Worm (Caenorhabditis elegans) whole organism, L2 larva: ENCODE results near the gene farl-11.

Source experiments
- alr-1 ChIP-seq: fragments of 150-350 bp; optimal IDR thresholded peaks from 2 replicates; lab custom pipeline; 2014; ENCODE audit warnings: missing biosample characterization, missing genetic modification characterization
- aly-2 ChIP-seq: fragments of 150-350 bp; optimal IDR thresholded peaks from 2 replicates; lab custom pipeline; 2014; ENCODE audit warnings: missing biosample characterization, missing genetic modification characterization
- ceh-16 ChIP-seq: fragments of 150-350 bp; optimal IDR thresholded peaks from 2 replicates; lab custom pipeline; 2014; ENCODE audit warnings: missing biosample characterization, missing genetic modification characterization
- elt-1 ChIP-seq: fragments of 150-350 bp; optimal IDR thresholded peaks from 2 replicates; lab custom pipeline; 2014; ENCODE audit warnings: missing biosample characterization, missing genetic modification characterization
- elt-3 ChIP-seq: sonication (generic microtip); optimal IDR thresholded peaks from 2 replicates; lab custom pipeline; 2017; ENCODE audit warnings: missing biosample characterization, missing genetic modification characterization
- fos-1 ChIP-seq: fragments of 150-350 bp; optimal IDR thresholded peaks from 2 replicates; lab custom pipeline; 2014; ENCODE audit warnings: missing biosample characterization, missing genetic modification characterization
- lin-13 ChIP-seq: fragments of 150-350 bp; optimal IDR thresholded peaks from 2 replicates; lab custom pipeline; 2014; ENCODE audit warnings: missing biosample characterization, missing genetic modification reagents, missing genetic modification characterization
- lin-39 ChIP-seq: fragments of 150-350 bp; optimal IDR thresholded peaks from 2 replicates; lab custom pipeline; 2014; ENCODE audit warnings: missing biosample characterization, missing genetic modification reagents, missing genetic modification characterization
- lsy-2 ChIP-seq, 2 experiments: fragments of 150-350 bp in 1 of 2; sonication (generic microtip) in 1 of 2; optimal IDR thresholded peaks; 2 replicates each; lab custom pipeline; 2014 to 2017; ENCODE audit warnings: missing biosample characterization in 2 of 2, missing genetic modification characterization in 2 of 2
- mab-5 ChIP-seq: fragments of 150-350 bp; optimal IDR thresholded peaks from 2 replicates; lab custom pipeline; 2014; ENCODE audit warnings: missing biosample characterization, missing genetic modification characterization
- nhr-12 ChIP-seq: fragments of 150-350 bp; optimal IDR thresholded peaks from 2 replicates; lab custom pipeline; 2014; ENCODE audit warnings: missing biosample characterization, missing genetic modification characterization
- unc-62 ChIP-seq: fragments of 150-350 bp; optimal IDR thresholded peaks from 2 replicates; lab custom pipeline; 2014; ENCODE audit warnings: missing biosample characterization, missing genetic modification reagents, missing genetic modification characterization

- TF ChIP-seq aly-2 (tag; lab: Kevin White, UChicago) (no peak), ceh-16 (tag; lab: Kevin White, UChicago) (no peak), alr-1 (no peak), nhr-12 (no peak), lsy-2 (tag; optimal IDR thresholded peaks at IDR 0.05; lab: Kevin White, UChicago) (no peak), elt-1 (no peak), lin-13 (no peak), fos-1 (peak; percentile 67), elt-3 (no peak), unc-62 (no peak), lin-39 (no peak), mab-5 (tag; lab: Kevin White, UChicago) (no peak)
Measured at ce11 chrII:7139064-7139463, 34.2 kb upstream of the farl-11 start.
